Worm (Caenorhabditis elegans) whole organism, L4 larva: ENCODE data around the gene F20C5.5.
A peak's percentile ranks its signal among the peaks of the same experiment; 100 is the strongest.

Experiments used
- F26F4.8 ChIP-seq: fragments of 200-800 bp; sonication (Bioruptor generic); conservative IDR thresholded peaks from 2 replicates; pipeline ENCODE4 v1.3.6; 2022; ENCODE audit warnings: missing genetic modification characterization, missing compliant biosample characterization
- Y48G9A.11 ChIP-seq: fragments of 200-800 bp; sonication (Bioruptor generic); IDR thresholded peaks from 2 replicates; pipeline ENCODE4 v1.3.6; 2022; ENCODE audit warnings: missing genetic modification reagents, missing genetic modification characterization, missing compliant biosample characterization
- ZK546.5 ChIP-seq, 2 experiments: sonication (generic microtip); optimal IDR thresholded peaks; 2 replicates each; lab custom pipeline; 2017; ENCODE audit warnings: missing biosample characterization in 2 of 2, missing genetic modification characterization in 2 of 2
- aha-1 ChIP-seq: fragments of 150-350 bp; peaks from one replicate; lab custom pipeline; 2014; ENCODE audit warnings: missing biosample characterization, missing genetic modification characterization
- ceh-20 ChIP-seq: fragments of 200-800 bp; sonication (Bioruptor generic); IDR thresholded peaks from 2 replicates; pipeline ENCODE4 v1.3.6; 2022; ENCODE audit warnings: missing genetic modification reagents, missing genetic modification characterization, missing compliant biosample characterization
- ceh-62 ChIP-seq: sonication (generic microtip); optimal IDR thresholded peaks from 2 replicates; lab custom pipeline; 2017; ENCODE audit warnings: missing biosample characterization, missing genetic modification characterization
- cey-2 ChIP-seq: sonication (generic microtip); optimal IDR thresholded peaks from 3 replicates; lab custom pipeline; 2017; ENCODE audit warnings: missing genetic modification characterization, mild to moderate bottlenecking, missing compliant biosample characterization, antibody characterized with exemption, borderline replicate concordance; ENCODE audit not compliant: insufficient read depth
- ctbp-1 ChIP-seq: fragments of 200-800 bp; sonication (Bioruptor generic); IDR thresholded peaks from 2 replicates; pipeline ENCODE4 v1.3.6; 2022; ENCODE audit warnings: missing genetic modification reagents, missing genetic modification characterization, missing compliant biosample characterization
- daf-16 ChIP-seq, 3 experiments: sonication (generic microtip); optimal IDR thresholded peaks; 2 replicates each; lab custom pipeline; 2016 to 2017; ENCODE audit warnings: missing genetic modification characterization in 3 of 3, missing genetic modification reagents in 3 of 3, mild to moderate bottlenecking in 2 of 3, missing compliant biosample characterization in 2 of 3, missing biosample characterization in 1 of 3, moderate library complexity in 1 of 3
- dmd-6 ChIP-seq: fragments of 200-800 bp; sonication (Bioruptor generic); IDR thresholded peaks from 2 replicates; pipeline ENCODE4 v1.3.6; 2022; ENCODE audit warnings: missing genetic modification reagents, missing genetic modification characterization, missing compliant biosample characterization
- dve-1 ChIP-seq: sonication (generic microtip); optimal IDR thresholded peaks from 2 replicates; lab custom pipeline; 2017; ENCODE audit warnings: antibody characterized with exemption, mild to moderate bottlenecking, missing genetic modification characterization, missing compliant biosample characterization; ENCODE audit not compliant: insufficient read depth
- hlh-11 ChIP-seq: fragments of 200-800 bp; sonication (Bioruptor generic); optimal IDR thresholded peaks from 2 replicates; lab custom pipeline; 2018; ENCODE audit warnings: mild to moderate bottlenecking, missing genetic modification characterization, missing compliant biosample characterization
- hlh-30 ChIP-seq: sonication (generic microtip); optimal IDR thresholded peaks from 2 replicates; lab custom pipeline; 2017; ENCODE audit warnings: antibody characterized with exemption, mild to moderate bottlenecking, missing genetic modification characterization, missing compliant biosample characterization; ENCODE audit not compliant: insufficient read depth
- hmg-1.1 ChIP-seq: fragments of 200-800 bp; sonication (Bioruptor generic); IDR thresholded peaks from 2 replicates; pipeline ENCODE4 v1.3.6; 2022; ENCODE audit warnings: missing genetic modification reagents, missing genetic modification characterization, missing compliant biosample characterization
- jun-1 ChIP-seq: fragments of 150-350 bp; optimal IDR thresholded peaks from 2 replicates; lab custom pipeline; 2014; ENCODE audit warnings: missing biosample characterization, missing genetic modification reagents, missing genetic modification characterization
- lin-13 ChIP-seq: fragments of 150-350 bp; optimal IDR thresholded peaks from 2 replicates; lab custom pipeline; 2014; ENCODE audit warnings: missing biosample characterization, missing genetic modification reagents, missing genetic modification characterization
- lin-29 ChIP-seq: fragments of 200-800 bp; sonication (Bioruptor generic); IDR thresholded peaks from 2 replicates; pipeline ENCODE4 v1.3.6; 2022; ENCODE audit warnings: missing genetic modification reagents, missing genetic modification characterization, missing compliant biosample characterization
- lin-38 ChIP-seq: fragments of 200-800 bp; sonication (Bioruptor generic); IDR thresholded peaks from 2 replicates; pipeline ENCODE4 v1.3.6; 2022; ENCODE audit warnings: missing genetic modification reagents, missing genetic modification characterization, missing compliant biosample characterization
- lin-39 ChIP-seq: fragments of 150-350 bp; optimal IDR thresholded peaks from 2 replicates; lab custom pipeline; 2014; ENCODE audit warnings: missing biosample characterization, missing genetic modification reagents, missing genetic modification characterization
- lsy-2 ChIP-seq, 2 experiments: fragments of 150-350 bp in 1 of 2; sonication (generic microtip) in 1 of 2; optimal IDR thresholded peaks; 2 replicates each; lab custom pipeline; 2014 to 2017; ENCODE audit warnings: missing biosample characterization in 2 of 2, missing genetic modification characterization in 2 of 2
- madf-9 ChIP-seq: fragments of 200-800 bp; sonication (Bioruptor generic); conservative IDR thresholded peaks from 2 replicates; pipeline ENCODE4 v1.3.6; 2022; ENCODE audit warnings: missing genetic modification reagents, missing genetic modification characterization, missing compliant biosample characterization
- mdl-1 ChIP-seq, 2 experiments: fragments of 150-350 bp in 1 of 2; sonication (generic microtip) in 1 of 2; optimal IDR thresholded peaks; 2 replicates each; lab custom pipeline; 2014 to 2017; ENCODE audit warnings: missing biosample characterization in 2 of 2, missing genetic modification characterization in 2 of 2
- mes-2 ChIP-seq: sonication (generic microtip); optimal IDR thresholded peaks from 2 replicates; lab custom pipeline; 2016; ENCODE audit warnings: missing genotype, mild to moderate bottlenecking, missing genetic modification characterization, missing compliant biosample characterization; ENCODE audit not compliant: poor library complexity, severe bottlenecking
- mxl-3 ChIP-seq: fragments of 200-800 bp; sonication (Bioruptor generic); optimal IDR thresholded peaks from 2 replicates; lab custom pipeline; 2018; ENCODE audit warnings: mild to moderate bottlenecking, missing genetic modification characterization, missing compliant biosample characterization
- nhr-102 ChIP-seq: sonication (generic microtip); optimal IDR thresholded peaks from 2 replicates; lab custom pipeline; 2016; ENCODE audit warnings: mild to moderate bottlenecking, missing genetic modification characterization, moderate library complexity, missing compliant biosample characterization
- nhr-11 ChIP-seq: fragments of 150-350 bp; optimal IDR thresholded peaks from 2 replicates; lab custom pipeline; 2014; ENCODE audit warnings: missing biosample characterization, missing genetic modification characterization
- nhr-25 ChIP-seq: sonication (generic microtip); optimal IDR thresholded peaks from 2 replicates; lab custom pipeline; 2017; ENCODE audit warnings: missing genetic modification characterization, mild to moderate bottlenecking, missing compliant biosample characterization, antibody characterized with exemption, moderate library complexity, borderline replicate concordance; ENCODE audit not compliant: insufficient read depth
- nhr-28 ChIP-seq: fragments of 150-350 bp; optimal IDR thresholded peaks from 2 replicates; lab custom pipeline; 2014; ENCODE audit warnings: missing biosample characterization, missing genetic modification characterization
- nhr-41 ChIP-seq: fragments of 200-800 bp; sonication (Bioruptor generic); IDR thresholded peaks from 2 replicates; pipeline ENCODE4 v1.3.6; 2022; ENCODE audit warnings: missing genetic modification reagents, missing genetic modification characterization, missing compliant biosample characterization
- nhr-48 ChIP-seq: sonication (generic microtip); optimal IDR thresholded peaks from 2 replicates; lab custom pipeline; 2016; ENCODE audit warnings: mild to moderate bottlenecking, missing genetic modification characterization, missing compliant biosample characterization
- nhr-6 ChIP-seq: fragments of 150-350 bp; optimal IDR thresholded peaks from 2 replicates; lab custom pipeline; 2014; ENCODE audit warnings: missing biosample characterization, missing genetic modification characterization
- php-3 ChIP-seq: fragments of 200-800 bp; sonication (Bioruptor generic); IDR thresholded peaks from 2 replicates; pipeline ENCODE4 v1.3.6; 2022; ENCODE audit warnings: missing genetic modification reagents, missing genetic modification characterization, missing compliant biosample characterization
- pqm-1 ChIP-seq: sonication (generic microtip); optimal IDR thresholded peaks from 2 replicates; lab custom pipeline; 2017; ENCODE audit warnings: missing biosample characterization, missing genetic modification characterization
- snpc-4 ChIP-seq: fragments of 150-350 bp; optimal IDR thresholded peaks from 2 replicates; lab custom pipeline; 2014; ENCODE audit warnings: missing biosample characterization, missing genetic modification characterization
- tra-1 ChIP-seq: fragments of 200-800 bp; sonication (Bioruptor generic); IDR thresholded peaks from 2 replicates; pipeline ENCODE4 v1.3.6; 2022; ENCODE audit warnings: missing genetic modification reagents, missing genetic modification characterization, missing compliant biosample characterization
- unc-130 ChIP-seq: sonication (generic microtip); optimal IDR thresholded peaks from 2 replicates; lab custom pipeline; 2016; ENCODE audit warnings: missing genetic modification reagents, missing genetic modification characterization, missing compliant biosample characterization
- unc-62 ChIP-seq, 3 experiments: fragments of 150-350 bp in 1 of 3; sonication (generic microtip); optimal IDR thresholded peaks in 2 of 3; peaks in 1 of 3; 1 replicate in 1 of 3; 2 replicates in 2 of 3; lab custom pipeline; 2014 to 2017; ENCODE audit warnings: missing biosample characterization in 3 of 3, missing genetic modification characterization in 3 of 3, missing genetic modification reagents in 3 of 3, missing genotype in 1 of 3
- vab-7 ChIP-seq: fragments of 200-800 bp; sonication (Bioruptor generic); IDR thresholded peaks from 2 replicates; pipeline ENCODE4 v1.3.6; 2022; ENCODE audit warnings: missing genetic modification reagents, missing genetic modification characterization, missing compliant biosample characterization

F20C5.5 gene

ce11 chrIV:8794895-8795665 is 25.6 kb upstream of the F20C5.5 start (continued):
- TF ChIP-seq nhr-48 (tag; lab: Kevin White, UChicago), result peak; percentile 83
- peak; percentile 68 for TF ChIP-seq pqm-1 (tag; lab: Kevin White, UChicago)
- peak; percentile 87 for TF ChIP-seq ctbp-1 (GFP tag; lab: Robert Waterston, UW)
- TF ChIP-seq mes-2 (tag; lab: Kevin White, UChicago), result peak; percentile 57
- TF ChIP-seq nhr-25 (tag; lab: Kevin White, UChicago), result peak; percentile 85
- TF ChIP-seq cey-2 (tag; lab: Kevin White, UChicago), result peak; percentile 93
- TF ChIP-seq ZK546.5 (tag; optimal IDR thresholded peaks at IDR 0.05; lab: Kevin White, UChicago), result no peak
- TF ChIP-seq nhr-41 (GFP tag; lab: Robert Waterston, UW), result peak; percentile 86; the same call in 1 of the 2 replicates
- peak; percentile 59; the same call in 1 of the 2 replicates for TF ChIP-seq lin-38 (GFP tag; lab: Robert Waterston, UW)
- no peak for TF ChIP-seq unc-130 (GFP tag; lab: Kevin White, UChicago)
- peak; percentile 52 for TF ChIP-seq jun-1
- peak; percentile 37; the same call in 1 of the 2 replicates for TF ChIP-seq lin-29 (GFP tag; lab: Robert Waterston, UW)
- no peak for TF ChIP-seq Y48G9A.11 (GFP tag; lab: Robert Waterston, UW)
- TF ChIP-seq hlh-11, result peak; percentile 99
- no peak for TF ChIP-seq snpc-4 (tag; lab: Kevin White, UChicago)
- TF ChIP-seq php-3 (GFP tag; lab: Robert Waterston, UW), result 0 out of 2 replicates have a peak, but pooled peaks have one; percentile 51
- TF ChIP-seq vab-7, result peak; percentile 35; the same call in 1 of the 2 replicates

DNA sequence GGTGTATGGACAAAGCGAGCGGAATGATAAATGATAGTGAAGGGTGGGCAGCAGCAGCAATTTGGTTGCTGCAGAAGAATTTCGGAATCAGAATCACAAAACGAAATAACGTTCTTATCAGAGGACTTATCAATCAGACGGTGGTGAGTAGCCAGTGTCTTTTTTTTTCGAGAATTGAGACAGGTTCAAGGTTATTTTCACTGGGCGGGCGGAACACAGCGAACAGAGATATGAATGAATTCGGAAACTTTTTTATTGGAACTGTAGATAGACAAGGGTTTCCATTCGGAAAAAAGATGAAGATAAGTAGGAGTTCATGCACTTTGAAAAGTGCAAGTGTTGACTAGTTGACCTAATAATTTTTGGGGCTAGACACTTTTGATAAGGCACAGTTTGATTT is 23.8 kb upstream of the F20C5.5 start:
- TF ChIP-seq hmg-1.1 (GFP tag; lab: Robert Waterston, UW) (no peak), lin-39 (no peak), hlh-30 (peak; percentile 25), dve-1 (peak; percentile 37), tra-1 (peak; percentile 74; the same call in 1 of the 2 replicates), nhr-11 (tag; lab: Kevin White, UChicago) (no peak), F26F4.8 (GFP tag; lab: Robert Waterston, UW) (no peak), aha-1 (tag; lab: Kevin White, UChicago) (peak; percentile 66), madf-9 (no peak), nhr-102 (peak; percentile 3), mdl-1 (tag; optimal IDR thresholded peaks at IDR 0.05; lab: Kevin White, UChicago) (peak in 1 of 2 experiments; percentile 52), ceh-20 (GFP tag; lab: Robert Waterston, UW) (peak; percentile 27; the same call in 1 of the 2 replicates), nhr-28 (tag; lab: Kevin White, UChicago) (peak; percentile 84), lin-13 (GFP tag; lab: Kevin White, UChicago) (no peak), nhr-6 (no peak), hlh-11 (peak; percentile 85), pqm-1 (tag; lab: Kevin White, UChicago) (peak; percentile 80), ceh-62 (tag; lab: Kevin White, UChicago) (no peak), dmd-6 (GFP tag; lab: Robert Waterston, UW) (peak; percentile 71), nhr-25 (tag; lab: Kevin White, UChicago) (peak; percentile 94), mxl-3 (GFP tag; lab: Kevin White, UChicago) (peak; percentile 80), unc-62 (GFP tag; optimal IDR thresholded peaks at IDR 0.05 in 1 of 2; lab: Kevin White, UChicago) (peak in 1 of 2 experiments; percentile 97), unc-62 (tag; optimal IDR thresholded peaks at IDR 0.05; lab: Kevin White, UChicago) (no peak), daf-16 (GFP tag; optimal IDR thresholded peaks at IDR 0.05; lab: Kevin White, UChicago) (no peak), daf-16 (tag; optimal IDR thresholded peaks at IDR 0.05; lab: Kevin White, UChicago) (peak; percentile 26), lsy-2 (tag; optimal IDR thresholded peaks at IDR 0.05; lab: Kevin White, UChicago) (peak in 1 of 2 experiments; percentile 19)
